Fruit fly (Drosophila melanogaster) whole organism, wandering third instar larva: Measurements from ENCODE around the gene CG11902.

Experiments
- Dif ChIP-seq: fragments of 200-275, 200-300 bp; sonication (Bioruptor generic); optimal IDR thresholded peaks from 2 replicates; lab custom pipeline; 2018; ENCODE audit warnings: missing biosample characterization, missing genetic modification characterization; ENCODE audit not compliant: partially characterized antibody
- Myc ChIP-seq: fragments of >200 bp; optimal IDR thresholded peaks from 2 replicates; lab custom pipeline; 2017

DNA sequence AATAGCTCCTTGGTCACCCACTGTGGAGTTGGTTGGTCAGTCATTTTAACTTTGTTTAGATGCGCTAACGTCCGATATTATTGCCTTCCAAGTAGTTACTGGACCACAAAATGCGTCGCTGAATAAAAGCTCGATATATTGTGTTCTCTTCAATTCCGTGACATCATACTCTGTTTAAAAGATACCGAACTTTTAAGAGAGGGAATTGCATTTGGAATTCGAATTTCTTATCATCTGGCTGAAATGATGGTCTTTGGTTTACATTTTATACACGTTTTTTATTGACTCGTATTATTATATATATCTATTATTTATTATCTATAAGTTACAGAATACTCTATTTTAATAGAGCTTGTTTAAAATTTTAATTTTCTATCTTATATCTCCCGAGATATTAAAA, 4.0 kb upstream of the CG11902 start, which contains the start of gene CHKov2:
- no peak for TF ChIP-seq Dif
- no peak for TF ChIP-seq Myc (lab: Kevin White, UChicago)
